Fruit fly (Drosophila melanogaster): ENCODE measurements around the gene Mipp1.

The Mipp1 gene

dm6 chr3L:16594922-16595518 lies 21.9 kb upstream of the Mipp1 start, which contains the start of the genes spd-2 and Apl (continued):
- TF ChIP-seq Oli (tag; optimal IDR thresholded peaks at IDR 0.05), result no peak
- TF ChIP-seq pho (GFP tag; optimal IDR thresholded peaks at IDR 0.05), result no peak
- no peak for TF ChIP-seq HLH3B (GFP tag; IDR thresholded peaks at IDR 0.05)
- peak; percentile 71; the same call in 2 of the 3 replicates for TF ChIP-seq CG14860 (GFP tag; IDR thresholded peaks at IDR 0.05; ENCODE audit: partially characterized antibody)
- TF ChIP-seq kni (GFP tag; optimal IDR thresholded peaks at IDR 0.05), result no peak
- peak; percentile 56; the same call in 1 of the 3 replicates for TF ChIP-seq CG34224 (GFP tag; IDR thresholded peaks at IDR 0.05; ENCODE audit: partially characterized antibody)
- TF ChIP-seq Antp (GFP tag; optimal IDR thresholded peaks at IDR 0.05), result no peak
- no peak for TF ChIP-seq zfh1 (GFP tag; IDR thresholded peaks at IDR 0.05)
- peak; percentile 19 for TF ChIP-seq trem (tag; optimal IDR thresholded peaks at IDR 0.05)
- TF ChIP-seq CG2199 (GFP tag; IDR thresholded peaks at IDR 0.05), result no peak
- TF ChIP-seq CG7928 (GFP tag; optimal IDR thresholded peaks at IDR 0.05), result peak; percentile 85
- no peak for TF ChIP-seq CG2120 (GFP tag; optimal IDR thresholded peaks at IDR 0.05)
- no peak for TF ChIP-seq stc (GFP tag; IDR thresholded peaks at IDR 0.05)
- TF ChIP-seq unc-4 (GFP tag; IDR thresholded peaks at IDR 0.05; ENCODE audit: partially characterized antibody), result 0 out of 2 replicates have a peak, but pooled peaks have one; percentile 35
- no peak for TF ChIP-seq CG11085 (GFP tag; IDR thresholded peaks at IDR 0.05)
- no peak for TF ChIP-seq al (GFP tag; IDR thresholded peaks at IDR 0.05)
- no peak for TF ChIP-seq usp (GFP tag; optimal IDR thresholded peaks at IDR 0.05)
- TF ChIP-seq CG16779 (GFP tag; IDR thresholded peaks at IDR 0.05), result no peak
- no peak for TF ChIP-seq Gug (GFP tag; IDR thresholded peaks at IDR 0.05)
- TF ChIP-seq CG3281 (GFP tag; optimal IDR thresholded peaks at IDR 0.05), result no peak
- no peak for TF ChIP-seq CG12219 (GFP tag; optimal IDR thresholded peaks at IDR 0.05)
- no peak for TF ChIP-seq NFAT (GFP tag; IDR thresholded peaks at IDR 0.05)
- no peak for TF ChIP-seq CG9797 (GFP tag; optimal IDR thresholded peaks at IDR 0.05)
- no peak for TF ChIP-seq CG17829 (tag; optimal IDR thresholded peaks at IDR 0.05)
- TF ChIP-seq CG14441 (GFP tag; IDR thresholded peaks at IDR 0.05), result no peak
- TF ChIP-seq CG7372 (GFP tag; IDR thresholded peaks at IDR 0.05), result no peak
- no peak for TF ChIP-seq eyg (GFP tag; optimal IDR thresholded peaks at IDR 0.05)
- no peak for TF ChIP-seq Ssrp (tag; optimal IDR thresholded peaks at IDR 0.05)
- TF ChIP-seq nau (GFP tag; optimal IDR thresholded peaks at IDR 0.05), result no peak
- TF ChIP-seq CG4707 (GFP tag; optimal IDR thresholded peaks at IDR 0.05), result no peak
- TF ChIP-seq tin (GFP tag; optimal IDR thresholded peaks at IDR 0.05), result no peak
- TF ChIP-seq hbn (GFP tag; IDR thresholded peaks at IDR 0.05; ENCODE audit: partially characterized antibody), result no peak
- TF ChIP-seq pita (GFP tag; optimal IDR thresholded peaks at IDR 0.05), result no peak
- TF ChIP-seq CG32767 (GFP tag; IDR thresholded peaks at IDR 0.05), result no peak
- TF ChIP-seq trh (GFP tag; optimal IDR thresholded peaks at IDR 0.05), result no peak
- TF ChIP-seq Dad (GFP tag; optimal IDR thresholded peaks at IDR 0.05), result no peak
- no peak for TF ChIP-seq Fer1 (GFP tag; optimal IDR thresholded peaks at IDR 0.05)
- TF ChIP-seq knrl (GFP tag; IDR thresholded peaks at IDR 0.05; ENCODE audit: partially characterized antibody), result peak; percentile 59
- peak; percentile 19; the same call in 1 of the 2 replicates for TF ChIP-seq inv (GFP tag; IDR thresholded peaks at IDR 0.05; ENCODE audit: partially characterized antibody)
- TF ChIP-seq CG33213 (GFP tag; optimal IDR thresholded peaks at IDR 0.05), result no peak
- no peak for TF ChIP-seq CG6654 (GFP tag; optimal IDR thresholded peaks at IDR 0.05)
- TF ChIP-seq Xbp1 (GFP tag; optimal IDR thresholded peaks at IDR 0.05), result no peak
- TF ChIP-seq dati (GFP tag; IDR thresholded peaks at IDR 0.05), result no peak
- no peak for TF ChIP-seq lilli (GFP tag; optimal IDR thresholded peaks at IDR 0.05)
- TF ChIP-seq NC2α (GFP tag; optimal IDR thresholded peaks at IDR 0.05), result no peak
- no peak for TF ChIP-seq pnt (GFP tag; optimal IDR thresholded peaks at IDR 0.05)
- no peak for TF ChIP-seq CG8281 (tag; optimal IDR thresholded peaks at IDR 0.05)
- no peak for TF ChIP-seq E2f1 (GFP tag; IDR thresholded peaks at IDR 0.05)
- TF ChIP-seq emc (GFP tag; optimal IDR thresholded peaks at IDR 0.05), result no peak
- no peak for TF ChIP-seq CG9609 (GFP tag; optimal IDR thresholded peaks at IDR 0.05)
- TF ChIP-seq gt (GFP tag; IDR thresholded peaks at IDR 0.05), result no peak
